Worm (Caenorhabditis elegans): ENCODE data around the gene F46H5.3.

F46H5.3 gene

ce11 chrX:7269379-7269778 lies 30.9 kb upstream of the F46H5.3 start, which contains the start of gene grd-7:
grd-7 (minus strand) TSS chrX:7269479.
- no peak for TF ChIP-seq zip-8 (tag; optimal IDR thresholded peaks at IDR 0.05)
- no peak for TF ChIP-seq mls-2 (tag; optimal IDR thresholded peaks at IDR 0.05)
- TF ChIP-seq lin-13 (tag; optimal IDR thresholded peaks at IDR 0.05), result no peak
- no peak for TF ChIP-seq ces-1 (GFP tag; optimal IDR thresholded peaks at IDR 0.05)
- TF ChIP-seq pha-4 (tag; optimal IDR thresholded peaks at IDR 0.05), result no peak
- TF ChIP-seq hlh-1 (tag; optimal IDR thresholded peaks at IDR 0.05), result no peak
- TF ChIP-seq nhr-12 (tag; optimal IDR thresholded peaks at IDR 0.05), result no peak
- TF ChIP-seq flh-1 (GFP tag; optimal IDR thresholded peaks at IDR 0.05), result no peak
- no peak for TF ChIP-seq sptf-1 (tag; optimal IDR thresholded peaks at IDR 0.05)

DNA sequence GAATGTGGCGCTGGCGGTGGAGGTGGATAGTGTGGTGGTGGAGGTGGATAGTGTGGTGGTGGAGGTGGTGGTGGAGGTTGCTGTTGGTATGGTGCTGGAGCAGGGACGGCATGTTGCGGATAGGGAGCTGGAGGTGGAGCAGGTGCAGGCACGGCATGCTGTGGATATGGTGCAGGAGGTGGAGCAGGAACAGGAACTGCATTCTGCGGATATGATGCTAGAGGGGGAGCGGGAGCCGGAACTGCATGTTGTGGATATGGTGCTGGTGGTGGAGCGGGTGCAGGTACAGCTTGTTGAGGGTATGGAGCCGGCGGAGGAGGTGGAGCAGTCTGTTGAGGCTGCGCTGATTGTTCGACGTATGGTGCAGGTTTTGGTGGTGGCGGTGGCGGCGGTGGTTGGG lies 30.5 kb upstream of the F46H5.3 start:
- TF ChIP-seq mls-2 (tag; optimal IDR thresholded peaks at IDR 0.05) (peak; percentile 11), blmp-1 (tag; optimal IDR thresholded peaks at IDR 0.05) (no peak), drap-1 (GFP tag; optimal IDR thresholded peaks at IDR 0.05) (peak; percentile 20), lsy-2 (tag; optimal IDR thresholded peaks at IDR 0.05) (no peak), ces-1 (GFP tag; optimal IDR thresholded peaks at IDR 0.05) (no peak), mab-5 (tag; optimal IDR thresholded peaks at IDR 0.05) (no peak), mep-1 (tag; optimal IDR thresholded peaks at IDR 0.05) (no peak), flh-1 (GFP tag; optimal IDR thresholded peaks at IDR 0.05) (no peak)

DNA sequence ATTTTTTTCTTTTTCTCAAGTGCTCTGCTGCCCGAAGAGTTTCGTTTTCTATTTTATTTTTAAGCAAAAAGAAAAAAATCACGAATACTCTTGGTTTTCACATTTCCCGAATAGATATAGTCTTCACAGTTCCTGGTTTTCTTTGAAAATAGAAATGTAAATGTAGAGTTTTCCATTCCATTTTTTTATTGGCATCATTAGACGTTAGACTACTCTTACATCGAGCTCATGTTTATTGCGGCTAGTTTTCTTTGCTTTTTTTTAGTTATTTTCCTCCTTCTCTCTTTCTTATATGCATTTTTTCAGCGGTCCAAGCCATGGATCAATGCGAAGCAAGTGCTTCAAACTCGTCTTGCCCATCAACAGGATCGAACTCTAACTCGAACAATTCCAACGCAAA lies 26.9 kb upstream of the F46H5.3 start, which contains the start of gene F46H5.2:
Gene F46H5.2 (plus strand): TSS at position 301 of the 400 bp plus-strand sequence.
- no peak for TF ChIP-seq cnd-1 (tag; optimal IDR thresholded peaks at IDR 0.05)
- no peak for TF ChIP-seq nhr-76 (tag; optimal IDR thresholded peaks at IDR 0.05)
- no peak for TF ChIP-seq pha-4 (tag; optimal IDR thresholded peaks at IDR 0.05)
- no peak for TF ChIP-seq blmp-1 (tag; optimal IDR thresholded peaks at IDR 0.05)
- TF ChIP-seq lin-13 (tag; optimal IDR thresholded peaks at IDR 0.05), result no peak
- no peak for TF ChIP-seq nhr-28 (tag; optimal IDR thresholded peaks at IDR 0.05)
- TF ChIP-seq ces-1 (GFP tag; optimal IDR thresholded peaks at IDR 0.05), result no peak
- TF ChIP-seq unc-39 (tag; optimal IDR thresholded peaks at IDR 0.05), result no peak

DNA sequence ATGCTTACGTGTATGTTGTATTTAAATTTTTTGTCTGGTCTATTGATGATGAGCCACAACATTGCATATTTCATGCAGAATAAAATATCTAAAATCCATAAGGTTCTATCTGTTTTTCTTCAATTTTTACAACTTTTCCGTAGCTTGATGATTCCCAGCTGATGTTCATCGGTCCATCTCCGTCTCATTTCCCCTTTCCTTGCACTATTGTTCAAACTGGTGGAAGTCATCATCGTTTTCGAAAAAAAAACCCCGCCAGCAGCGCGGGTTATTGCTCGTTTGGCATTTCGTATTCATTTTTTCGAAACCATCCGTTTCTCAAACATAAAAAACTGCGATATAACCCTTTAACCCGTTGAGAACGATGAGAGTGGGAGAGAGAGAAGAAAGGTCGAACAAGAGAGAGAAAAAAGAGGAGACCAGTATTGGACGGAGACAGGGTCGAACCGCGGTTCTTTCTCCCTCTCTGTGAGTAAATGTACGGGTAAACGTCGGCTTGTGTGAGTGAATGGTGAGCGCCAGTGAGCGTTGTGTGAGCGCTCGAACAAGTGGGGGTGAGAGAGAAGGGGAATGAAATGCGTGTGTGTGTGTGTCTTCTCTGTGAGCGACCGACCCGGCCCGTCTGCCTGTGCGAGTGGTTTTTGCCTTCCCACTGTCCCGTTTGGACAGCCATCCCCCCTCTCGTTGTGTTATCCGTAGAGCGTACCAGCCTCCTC lies 26.3 kb upstream of the F46H5.3 start:
- TF ChIP-seq tbx-8 (GFP tag; optimal IDR thresholded peaks at IDR 0.05), result no peak
- peak; percentile 43 for TF ChIP-seq mep-1 (tag; optimal IDR thresholded peaks at IDR 0.05)
- peak; percentile 61 for TF ChIP-seq M03D4.4 (tag; optimal IDR thresholded peaks at IDR 0.05)
- TF ChIP-seq ceh-83 (GFP tag; optimal IDR thresholded peaks at IDR 0.05), result peak; percentile 15
- TF ChIP-seq unc-120 (tag; optimal IDR thresholded peaks at IDR 0.05; ENCODE audit: poor library complexity, severe bottlenecking), result peak; percentile 81
- peak; percentile 3 for TF ChIP-seq ceh-43 (GFP tag; optimal IDR thresholded peaks at IDR 0.05)
- TF ChIP-seq ceh-39 (tag; optimal IDR thresholded peaks at IDR 0.05), result peak; percentile 3
- TF ChIP-seq sptf-1 (tag; optimal IDR thresholded peaks at IDR 0.05), result peak; percentile 72
- TF ChIP-seq ztf-11 (tag; optimal IDR thresholded peaks at IDR 0.05), result peak; percentile 73
- TF ChIP-seq nhr-2 (tag; optimal IDR thresholded peaks at IDR 0.05), result peak; percentile 55
- peak; percentile 86 for TF ChIP-seq unc-39 (tag; optimal IDR thresholded peaks at IDR 0.05)
- TF ChIP-seq ces-1 (GFP tag; optimal IDR thresholded peaks at IDR 0.05), result peak; percentile 39
- no peak for TF ChIP-seq lsy-2 (tag; optimal IDR thresholded peaks at IDR 0.05)
- peak; percentile 74 for TF ChIP-seq mls-2 (tag; optimal IDR thresholded peaks at IDR 0.05)
- peak; percentile 65 for TF ChIP-seq hlh-1 (tag; optimal IDR thresholded peaks at IDR 0.05)
- peak; percentile 67 for TF ChIP-seq drap-1 (GFP tag; optimal IDR thresholded peaks at IDR 0.05)
- peak; percentile 77 for TF ChIP-seq lin-13 (tag; optimal IDR thresholded peaks at IDR 0.05)
- no peak for TF ChIP-seq zip-8 (tag; optimal IDR thresholded peaks at IDR 0.05)
- peak; percentile 68 for TF ChIP-seq nhr-237 (tag; optimal IDR thresholded peaks at IDR 0.05)
- no peak for TF ChIP-seq flh-1 (GFP tag; optimal IDR thresholded peaks at IDR 0.05)
- peak; percentile 31 for TF ChIP-seq elt-1 (tag; optimal IDR thresholded peaks at IDR 0.05; ENCODE audit: borderline replicate concordance, insufficient read depth)
- no peak for TF ChIP-seq snpc-4 (tag; optimal IDR thresholded peaks at IDR 0.05)
- peak; percentile 78 for TF ChIP-seq unc-62 (GFP tag; optimal IDR thresholded peaks at IDR 0.05)
- TF ChIP-seq cnd-1 (tag; optimal IDR thresholded peaks at IDR 0.05), result peak; percentile 11
- TF ChIP-seq nhr-12 (tag; optimal IDR thresholded peaks at IDR 0.05), result no peak
- TF ChIP-seq elt-3 (tag; optimal IDR thresholded peaks at IDR 0.05), result no peak
- no peak for TF ChIP-seq nhr-76 (tag; optimal IDR thresholded peaks at IDR 0.05)
- peak; percentile 54 for TF ChIP-seq lin-32 (GFP tag; optimal IDR thresholded peaks at IDR 0.05)
- no peak for TF ChIP-seq nhr-28 (tag; optimal IDR thresholded peaks at IDR 0.05)
- peak; percentile 76 for TF ChIP-seq ham-2 (GFP tag; optimal IDR thresholded peaks at IDR 0.05)
- TF ChIP-seq pha-4 (tag; optimal IDR thresholded peaks at IDR 0.05), result peak; percentile 69
- no peak for TF ChIP-seq mab-5 (tag; optimal IDR thresholded peaks at IDR 0.05)
